Fruit fly (Drosophila melanogaster) whole organism, embryonic: Measurements from ENCODE around the gene caz.

ENCODE experiments used
- ATbp ChIP-seq: fragments of 200-800 bp; sonication (Bioruptor generic); optimal IDR thresholded peaks from 2 replicates; lab custom pipeline; 2017; ENCODE audit warnings: missing biosample characterization, mild to moderate bottlenecking, missing genetic modification characterization, missing genetic modification reagents
- Ada2b ChIP-seq: fragments of 200-800 bp; sonication (Bioruptor generic); IDR thresholded peaks from 2 replicates; pipeline ENCODE4 v1.3.6; 2022; ENCODE audit warnings: missing biosample characterization, missing genetic modification characterization
- Atf6 ChIP-seq: fragments of 200-800 bp; sonication (Bioruptor generic); IDR thresholded peaks from 2 replicates; pipeline ENCODE4 v1.3.6; 2022; ENCODE audit warnings: missing biosample characterization, missing genetic modification characterization
- Awh ChIP-seq: fragments of 200-800 bp; sonication (Bioruptor generic); IDR thresholded peaks from 2 replicates; pipeline ENCODE4, ENCODE4 v1.3.6; 2022; ENCODE audit warnings: missing biosample characterization, missing genetic modification characterization
- Bteb2 ChIP-seq: fragments of 200-800 bp; sonication (Bioruptor generic); optimal IDR thresholded peaks from 2 replicates; lab custom pipeline; 2016; ENCODE audit warnings: missing biosample characterization, missing genetic modification characterization
- CG10321 ChIP-seq: fragments of 200-800 bp; sonication (Bioruptor generic); IDR thresholded peaks from 2 replicates; pipeline ENCODE4 v1.3.6; 2022; ENCODE audit warnings: missing biosample characterization, missing genetic modification characterization
- CG11247 ChIP-seq: fragments of 200-800 bp; sonication (Bioruptor generic); IDR thresholded peaks from 2 replicates; pipeline ENCODE4 v1.3.6; 2022; ENCODE audit warnings: missing biosample characterization, missing genetic modification characterization
- CG12071 ChIP-seq: fragments of 200-800 bp; sonication (Bioruptor generic); optimal IDR thresholded peaks from 3 replicates; lab custom pipeline; 2018; ENCODE audit warnings: missing biosample characterization, mild to moderate bottlenecking, missing genetic modification characterization
- CG12769 ChIP-seq: fragments of 200-800 bp; sonication (Bioruptor generic); optimal IDR thresholded peaks from 2 replicates; lab custom pipeline; 2019; ENCODE audit warnings: missing biosample characterization, mild to moderate bottlenecking, missing genetic modification characterization, moderate library complexity
- CG13894 ChIP-seq: fragments of 200-800 bp; sonication (Bioruptor generic); optimal IDR thresholded peaks from 3 replicates; lab custom pipeline; 2018; ENCODE audit warnings: missing biosample characterization, mild to moderate bottlenecking, missing genetic modification characterization, moderate library complexity
- CG17802 ChIP-seq: fragments of 200-800 bp; sonication (Bioruptor generic); optimal IDR thresholded peaks from 2 replicates; lab custom pipeline; 2018; ENCODE audit warnings: missing biosample characterization, mild to moderate bottlenecking, missing genetic modification characterization, moderate library complexity
- CG1832 ChIP-seq: fragments of 200-800 bp; sonication (Bioruptor generic); optimal IDR thresholded peaks from 2 replicates; lab custom pipeline; 2017; ENCODE audit warnings: missing biosample characterization, mild to moderate bottlenecking, missing genetic modification characterization, inconsistent platforms
- CG2116 ChIP-seq: fragments of 200-800 bp; sonication (Bioruptor generic); optimal IDR thresholded peaks from 3 replicates; lab custom pipeline; 2018; ENCODE audit warnings: missing biosample characterization, mild to moderate bottlenecking, missing genetic modification characterization
- CG2202 ChIP-seq: fragments of 200-800 bp; sonication (Bioruptor generic); optimal IDR thresholded peaks from 2 replicates; lab custom pipeline; 2018; ENCODE audit warnings: missing biosample characterization, mild to moderate bottlenecking, missing genetic modification characterization
- CG2678 ChIP-seq: fragments of 200-800 bp; sonication (Bioruptor generic); optimal IDR thresholded peaks from 3 replicates; lab custom pipeline; 2019; ENCODE audit warnings: missing biosample characterization, mild to moderate bottlenecking, missing genetic modification characterization, moderate library complexity
- CG31365 ChIP-seq: fragments of 200-800 bp; sonication (Bioruptor generic); optimal IDR thresholded peaks from 2 replicates; lab custom pipeline; 2018; ENCODE audit warnings: missing biosample characterization, mild to moderate bottlenecking, missing genetic modification characterization
- CG32767 ChIP-seq: fragments of 200-800 bp; sonication (Bioruptor generic); IDR thresholded peaks from 2 replicates; pipeline ENCODE4 v1.3.6; 2022; ENCODE audit warnings: missing biosample characterization, missing genetic modification characterization
- CG6175 ChIP-seq: fragments of 200-800 bp; sonication (Bioruptor generic); IDR thresholded peaks from 3 replicates; pipeline ENCODE4 v1.3.6; 2022; ENCODE audit warnings: missing biosample characterization, missing genetic modification characterization
- CG6791 ChIP-seq: fragments of 200-800 bp; sonication (Bioruptor generic); IDR thresholded peaks from 3 replicates; pipeline ENCODE4 v1.3.6; 2022; ENCODE audit warnings: missing biosample characterization, missing genetic modification characterization; ENCODE audit not compliant: partially characterized antibody
- CG7556 ChIP-seq: fragments of 200-800 bp; sonication (Bioruptor generic); optimal IDR thresholded peaks from 2 replicates; lab custom pipeline; 2017; ENCODE audit warnings: missing biosample characterization, mild to moderate bottlenecking, missing genetic modification characterization
- CG8944 ChIP-seq: fragments of 200-800 bp; sonication (Bioruptor generic); optimal IDR thresholded peaks from 3 replicates; lab custom pipeline; 2016; ENCODE audit warnings: missing biosample characterization, missing genetic modification characterization
- D19B ChIP-seq: fragments of 200-800 bp; sonication (Bioruptor generic); optimal IDR thresholded peaks from 2 replicates; lab custom pipeline; 2017; ENCODE audit warnings: missing biosample characterization, mild to moderate bottlenecking, missing genetic modification characterization
- Dad ChIP-seq: fragments of 200-800 bp; sonication (Bioruptor generic); optimal IDR thresholded peaks from 3 replicates; lab custom pipeline; 2016; ENCODE audit warnings: missing biosample characterization, missing genetic modification characterization
- Dp ChIP-seq: fragments of 200-800 bp; sonication (Bioruptor generic); optimal IDR thresholded peaks from 2 replicates; lab custom pipeline; 2018; ENCODE audit warnings: missing biosample characterization, mild to moderate bottlenecking, missing genetic modification characterization, moderate library complexity
- Dref ChIP-seq: fragments of 200-800 bp; sonication (Bioruptor generic); IDR thresholded peaks from 2 replicates; pipeline ENCODE4 v1.3.6; 2022; ENCODE audit warnings: missing biosample characterization, missing genetic modification characterization
- Kr ChIP-seq: fragments of 200-800 bp; sonication (Bioruptor generic); optimal IDR thresholded peaks from 2 replicates; lab custom pipeline; 2017; ENCODE audit warnings: missing biosample characterization, mild to moderate bottlenecking, missing genetic modification characterization
- Myb ChIP-seq: fragments of 200-800 bp; sonication (Bioruptor generic); optimal IDR thresholded peaks from 2 replicates; lab custom pipeline; 2016; ENCODE audit warnings: missing biosample characterization, missing genetic modification characterization
- Oaz ChIP-seq: fragments of 200-800 bp; sonication (Bioruptor generic); IDR thresholded peaks from 2 replicates; pipeline ENCODE4 v1.3.6; 2022; ENCODE audit warnings: missing biosample characterization, missing genetic modification characterization
- Ravus ChIP-seq: fragments of 200-800 bp; sonication (Bioruptor generic); IDR thresholded peaks from 2 replicates; pipeline ENCODE4 v1.3.6; 2022; ENCODE audit warnings: missing biosample characterization, missing genetic modification characterization
- Sin3A ChIP-seq: fragments of >200 bp; optimal IDR thresholded peaks from 2 replicates; lab custom pipeline; 2018
- Ssrp ChIP-seq: fragments of 200-800 bp; sonication (Bioruptor generic); optimal IDR thresholded peaks from 2 replicates; lab custom pipeline; 2018; ENCODE audit warnings: missing biosample characterization, mild to moderate bottlenecking, missing genetic modification characterization, moderate library complexity
- ab ChIP-seq: fragments of 200-800 bp; sonication (Bioruptor generic); optimal IDR thresholded peaks from 2 replicates; lab custom pipeline; 2016; ENCODE audit warnings: missing biosample characterization, missing genetic modification characterization
- corto ChIP-seq: fragments of 200-800 bp; sonication (Bioruptor generic); optimal IDR thresholded peaks from 2 replicates; lab custom pipeline; 2016; ENCODE audit warnings: missing biosample characterization, mild to moderate bottlenecking, missing genetic modification characterization, moderate library complexity
- danr ChIP-seq: fragments of 200-800 bp; sonication (Bioruptor generic); IDR thresholded peaks from 2 replicates; pipeline ENCODE4 v1.3.6; 2022; ENCODE audit warnings: missing biosample characterization, missing genetic modification characterization
- esg ChIP-seq: fragments of 200-800 bp; sonication (Bioruptor generic); conservative IDR thresholded peaks from 2 replicates; pipeline ENCODE4 v1.3.6; 2022; ENCODE audit warnings: missing biosample characterization, missing genetic modification characterization
- ewg ChIP-seq: fragments of 200-800 bp; sonication (Bioruptor generic); optimal IDR thresholded peaks from 3 replicates; lab custom pipeline; 2017; ENCODE audit warnings: mild to moderate bottlenecking, missing biosample characterization, missing genetic modification reagents, missing genetic modification characterization
- hkb ChIP-seq, 2 experiments: fragments of 200-800 bp in 1 of 2; fragments of >200 bp in 1 of 2; sonication (Bioruptor generic) in 1 of 2; IDR thresholded peaks in 1 of 2; optimal IDR thresholded peaks in 1 of 2; 2 replicates each; pipeline versions ENCODE4 v1.3.6 to Lab custom; 2017 to 2022; ENCODE audit warnings: missing biosample characterization in 1 of 2, missing genetic modification characterization in 1 of 2
- ind ChIP-seq: fragments of 200-800 bp; sonication (Bioruptor generic); optimal IDR thresholded peaks from 3 replicates; lab custom pipeline; 2016; ENCODE audit warnings: missing biosample characterization, missing genetic modification characterization
- nerfin-1 ChIP-seq: fragments of 200-800 bp; sonication (Bioruptor generic); optimal IDR thresholded peaks from 3 replicates; lab custom pipeline; 2019; ENCODE audit warnings: missing biosample characterization, mild to moderate bottlenecking, missing genetic modification characterization, moderate library complexity
- pan ChIP-seq, 4 experiments: fragments of >200 bp in 3 of 4; fragments of 200-800 bp in 1 of 4; sonication (Bioruptor generic) in 1 of 4; optimal IDR thresholded peaks in 3 of 4; IDR thresholded peaks in 1 of 4; 2 replicates each; pipeline versions ENCODE4 v1.3.6 to Lab custom; 2017 to 2022; ENCODE audit warnings: missing biosample characterization in 2 of 4, missing genetic modification characterization in 2 of 4, mixed read lengths in 1 of 4
- pfk ChIP-seq: fragments of 200-800 bp; sonication (Bioruptor generic); optimal IDR thresholded peaks from 2 replicates; lab custom pipeline; 2018; ENCODE audit warnings: missing biosample characterization, mild to moderate bottlenecking, missing genetic modification characterization, moderate library complexity
- phol ChIP-seq: fragments of 200-800 bp; sonication (Bioruptor generic); optimal IDR thresholded peaks from 3 replicates; lab custom pipeline; 2018; ENCODE audit warnings: missing biosample characterization, mild to moderate bottlenecking, missing genetic modification characterization, moderate library complexity
- psq ChIP-seq: fragments of 200-800 bp; sonication (Bioruptor generic); optimal IDR thresholded peaks from 2 replicates; lab custom pipeline; 2017; ENCODE audit warnings: missing biosample characterization, missing genetic modification characterization
- ranshi ChIP-seq: fragments of 200-800 bp; sonication (Bioruptor generic); IDR thresholded peaks from 2 replicates; pipeline ENCODE4 v1.3.6; 2022; ENCODE audit warnings: missing biosample characterization, missing genetic modification characterization
- repo ChIP-seq: fragments of 200-800 bp; sonication (Bioruptor generic); optimal IDR thresholded peaks from 2 replicates; lab custom pipeline; 2016; ENCODE audit warnings: missing biosample characterization, missing genetic modification characterization
- shn ChIP-seq: fragments of 200-800 bp; sonication (Bioruptor generic); optimal IDR thresholded peaks from 3 replicates; lab custom pipeline; 2016; ENCODE audit warnings: missing biosample characterization, missing genetic modification characterization
- sna ChIP-seq: fragments of 200-800 bp; sonication (Bioruptor generic); IDR thresholded peaks from 2 replicates; pipeline ENCODE4 v1.3.6; 2022; ENCODE audit warnings: missing biosample characterization, missing genetic modification characterization; ENCODE audit not compliant: partially characterized antibody
- so ChIP-seq: fragments of 200-800 bp; sonication (Bioruptor generic); IDR thresholded peaks from 3 replicates; pipeline ENCODE4 v1.3.6; 2022; ENCODE audit warnings: missing biosample characterization, missing genetic modification characterization
- trem ChIP-seq: fragments of 200-800 bp; optimal IDR thresholded peaks from 3 replicates; lab custom pipeline; 2019; ENCODE audit warnings: missing biosample characterization, mild to moderate bottlenecking, missing genetic modification characterization, moderate library complexity
- z ChIP-seq: fragments of 200-800 bp; sonication (Bioruptor generic); IDR thresholded peaks from 3 replicates; pipeline ENCODE4 v1.3.6; 2022; ENCODE audit warnings: missing biosample characterization, missing genetic modification characterization

Gene caz

DNA sequence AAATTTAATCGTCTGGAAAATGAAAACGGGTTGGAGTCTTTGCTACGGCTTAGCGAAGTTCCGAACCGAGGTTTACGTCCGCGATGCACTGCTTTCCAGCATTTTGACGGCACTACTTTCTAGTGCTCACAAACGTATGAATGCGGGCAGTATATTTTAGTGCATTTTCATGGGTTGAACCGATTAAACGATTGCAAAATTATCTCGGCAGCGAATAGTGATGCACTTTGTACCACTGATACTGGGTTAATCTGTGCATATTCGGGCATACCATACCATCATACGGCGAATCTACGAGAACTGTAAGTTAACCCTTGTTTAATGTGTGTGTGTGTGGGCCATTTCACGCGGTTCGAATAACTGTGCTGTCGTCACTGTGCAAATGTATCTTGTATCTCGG is 17.8 kb upstream of the caz start, which contains the start of gene Mfe2 (continued):
- no peak for TF ChIP-seq pan (optimal IDR thresholded peaks at IDR 0.05; lab: Kevin White, UChicago)
- no peak for TF ChIP-seq pan (GFP tag; optimal IDR thresholded peaks at IDR 0.05 in 1 of 2, IDR thresholded peaks at IDR 0.05 in 1 of 2)
- no peak for TF ChIP-seq CG1832 (GFP tag; lab: Kevin White, UChicago)
- no peak for TF ChIP-seq Ssrp
- TF ChIP-seq CG8944 (GFP tag; lab: Kevin White, UChicago), result peak; percentile 70
- TF ChIP-seq CG2202 (tag; lab: Kevin White, UChicago), result no peak
- no peak for TF ChIP-seq CG32767 (GFP tag; lab: Robert Waterston, UW)
- TF ChIP-seq corto (GFP tag; lab: Kevin White, UChicago), result no peak
- no peak for TF ChIP-seq CG2678 (tag; lab: Kevin White, UChicago)
- TF ChIP-seq Sin3A (lab: Kevin White, UChicago), result peak; percentile 29
- TF ChIP-seq phol, result peak; percentile 61
- TF ChIP-seq D19B (GFP tag; lab: Kevin White, UChicago), result no peak
- TF ChIP-seq Kr (GFP tag; lab: Kevin White, UChicago), result no peak
- peak; percentile 65 for TF ChIP-seq CG2116 (GFP tag; lab: Kevin White, UChicago)
- TF ChIP-seq Bteb2 (GFP tag; lab: Kevin White, UChicago), result peak; percentile 61
- peak; percentile 56 for TF ChIP-seq CG11247
- no peak for TF ChIP-seq CG17802 (tag; lab: Kevin White, UChicago)
- TF ChIP-seq z (GFP tag; lab: Robert Waterston, UW), result no peak
- 0 out of 2 replicates have a peak, but pooled peaks have one; percentile 26 for TF ChIP-seq CG10321 (GFP tag; lab: Robert Waterston, UW)
- no peak for TF ChIP-seq ab (GFP tag; lab: Kevin White, UChicago)
- no peak for TF ChIP-seq Ravus (GFP tag; lab: Robert Waterston, UW)
- TF ChIP-seq sna (GFP tag; lab: Robert Waterston, UW), result no peak
- no peak for TF ChIP-seq CG12071
- TF ChIP-seq ranshi (GFP tag; lab: Robert Waterston, UW), result peak; percentile 52; the same call in 1 of the 2 replicates
- TF ChIP-seq esg (GFP tag; lab: Robert Waterston, UW), result no peak
- peak; percentile 91 for TF ChIP-seq Myb
- TF ChIP-seq nerfin-1 (tag; lab: Kevin White, UChicago), result peak; percentile 84
- TF ChIP-seq CG13894 (tag; lab: Kevin White, UChicago), result peak; percentile 31
- no peak for TF ChIP-seq Awh
- 0 out of 3 replicates have a peak, but pooled peaks have one; percentile 11 for TF ChIP-seq CG6175 (GFP tag; lab: Robert Waterston, UW)
- TF ChIP-seq ATbp, result no peak
- no peak for TF ChIP-seq CG31365
- TF ChIP-seq CG12769 (tag; lab: Kevin White, UChicago), result peak; percentile 62
- peak; percentile 53 for TF ChIP-seq Dref (GFP tag; lab: Robert Waterston, UW)
- TF ChIP-seq trem, result peak; percentile 77
- TF ChIP-seq Atf6 (GFP tag; lab: Robert Waterston, UW), result no peak
- no peak for TF ChIP-seq Ada2b
- TF ChIP-seq hkb (optimal IDR thresholded peaks at IDR 0.05; lab: Kevin White, UChicago), result no peak
- peak; percentile 16; the same call in 1 of the 2 replicates for TF ChIP-seq hkb (GFP tag; IDR thresholded peaks at IDR 0.05; lab: Robert Waterston, UW)
- 0 out of 3 replicates have a peak, but pooled peaks have one; percentile 9 for TF ChIP-seq so (GFP tag; lab: Robert Waterston, UW)
- peak; percentile 58 for TF ChIP-seq shn
- TF ChIP-seq Dp (GFP tag; lab: Kevin White, UChicago), result peak; percentile 57
- no peak for TF ChIP-seq danr
- no peak for TF ChIP-seq pfk (GFP tag; lab: Kevin White, UChicago)
- TF ChIP-seq Dad (GFP tag; lab: Kevin White, UChicago), result peak; percentile 51
- TF ChIP-seq CG7556 (GFP tag; lab: Kevin White, UChicago), result peak; percentile 19
- peak; percentile 45 for TF ChIP-seq repo
- peak; percentile 34 for TF ChIP-seq ewg (GFP tag; lab: Kevin White, UChicago)
- peak; percentile 55 for TF ChIP-seq ind
- no peak for TF ChIP-seq Oaz (GFP tag; lab: Robert Waterston, UW)
- TF ChIP-seq CG6791 (GFP tag; lab: Robert Waterston, UW), result peak; percentile 51; the same call in 2 of the 3 replicates
- TF ChIP-seq psq, result no peak
